Worm (Caenorhabditis elegans) whole organism, young adult: ENCODE measurements around the gene C04E6.7.

Experiments
- hmg-1.2 ChIP-seq: fragments of 200-800 bp; sonication (Bioruptor generic); IDR thresholded peaks from 2 replicates; pipeline ENCODE4 v1.3.6; 2022; ENCODE audit warnings: missing genetic modification reagents, missing genetic modification characterization, missing compliant biosample characterization
- tbp1 ChIP-seq: fragments of 200-800 bp; sonication (Bioruptor generic); optimal IDR thresholded peaks from 2 replicates; lab custom pipeline; 2018; ENCODE audit warnings: mild to moderate bottlenecking, missing genetic modification characterization, missing compliant biosample characterization
- zfh-2 ChIP-seq: fragments of 200-800 bp; sonication (Bioruptor generic); conservative IDR thresholded peaks from 2 replicates; pipeline ENCODE4 v1.3.6; 2022; ENCODE audit warnings: missing genetic modification reagents, missing genetic modification characterization, missing compliant biosample characterization

DNA sequence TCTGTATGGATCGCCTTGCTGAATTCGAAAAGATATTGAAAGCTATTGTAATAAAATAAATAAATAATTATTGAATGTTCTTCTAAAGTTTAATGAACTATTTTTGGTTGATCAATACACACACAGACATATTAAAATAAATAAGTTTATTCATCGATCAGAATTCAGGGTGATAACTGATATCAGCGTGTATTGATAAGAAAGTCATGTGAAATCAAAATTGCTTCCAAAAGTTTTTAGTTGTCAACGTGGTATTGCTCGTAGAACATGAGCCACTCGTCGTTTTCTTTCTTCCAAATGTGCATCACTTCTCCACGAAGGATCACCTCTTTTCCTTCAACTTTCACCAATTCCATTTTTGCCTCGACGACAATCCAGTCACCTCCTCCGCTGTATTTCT is 10.7 kb upstream of the C04E6.7 start:
- TF ChIP-seq hmg-1.2 (GFP tag; lab: Robert Waterston, UW) (no peak), zfh-2 (GFP tag; lab: Robert Waterston, UW) (no peak), tbp1 (no peak)
